Worm (Caenorhabditis elegans) whole organism, midembryonic: Measurements from ENCODE around the gene pfs-2.

ENCODE experiments used
- flt-1 ChIP-seq: fragments of 200-800 bp; sonication (Bioruptor generic); IDR thresholded peaks from 2 replicates; pipeline ENCODE4 v1.3.6; 2022; ENCODE audit warnings: missing genetic modification characterization, missing compliant biosample characterization
- tab-1 ChIP-seq: fragments of 200-800 bp; sonication (Bioruptor generic); IDR thresholded peaks from 2 replicates; pipeline ENCODE4 v1.3.6; 2022; ENCODE audit warnings: missing genetic modification characterization, missing compliant biosample characterization

DNA sequence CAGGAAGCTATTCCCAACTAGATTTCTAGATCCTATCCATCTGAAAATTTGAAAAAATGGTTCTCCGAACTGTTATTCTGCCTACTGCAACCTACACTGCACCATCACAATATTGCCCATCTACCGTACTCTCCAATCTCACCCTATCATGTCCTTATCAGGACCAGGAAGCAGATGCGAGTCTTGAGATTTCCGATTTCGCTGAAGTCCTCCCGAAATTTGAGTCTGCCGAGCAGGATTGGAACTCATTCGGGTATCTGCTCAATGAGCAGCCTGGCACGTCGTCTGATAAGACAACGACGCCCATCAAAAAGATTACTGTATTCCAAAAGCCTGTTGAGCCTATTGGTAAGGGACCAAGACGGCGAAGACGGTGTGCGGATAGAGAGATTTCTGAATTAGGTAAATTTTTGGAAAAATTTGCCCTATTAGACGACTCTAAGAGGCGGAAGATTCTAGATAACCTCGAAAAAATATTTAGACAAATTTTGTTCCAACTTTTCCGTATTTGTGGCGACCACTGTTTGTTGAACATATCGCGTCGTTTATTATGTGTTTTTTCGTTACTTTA lies 47.4 kb downstream of the pfs-2 start:
- TF ChIP-seq tab-1 (GFP tag; lab: Robert Waterston, UW) (no peak), flt-1 (no peak)
